Worm (Caenorhabditis elegans): ENCODE measurements around the gene R07D5.2.

DNA sequence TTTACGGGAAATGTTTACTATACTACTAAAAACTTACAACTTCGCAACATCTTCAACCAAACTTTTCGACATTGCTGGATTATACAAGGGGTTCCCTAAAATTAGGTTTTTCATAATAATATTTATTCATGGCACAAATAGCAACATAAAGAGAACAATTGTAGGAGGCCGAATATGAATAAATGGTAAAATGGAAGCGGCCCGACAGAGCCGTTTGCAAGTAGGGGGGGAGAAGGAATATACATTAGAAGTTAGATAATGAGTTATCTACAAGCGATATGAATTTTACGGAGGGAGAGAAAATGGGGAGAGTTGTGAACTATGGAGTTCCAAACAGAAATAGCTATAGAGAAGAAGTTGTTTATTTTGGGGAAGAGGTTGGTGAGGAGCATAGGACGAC lies 56.1 kb downstream of the R07D5.2 start, which contains the start of gene fbxa-96:
- TF ChIP-seq ref-2 (tag; optimal IDR thresholded peaks at IDR 0.05) = no peak
- no peak for TF ChIP-seq nhr-11 (tag; optimal IDR thresholded peaks at IDR 0.05)
- TF ChIP-seq eyg-1 (tag; optimal IDR thresholded peaks at IDR 0.05) = no peak
- no peak for TF ChIP-seq unc-42 (tag; optimal IDR thresholded peaks at IDR 0.05)
- TF ChIP-seq pax-1 (tag; optimal IDR thresholded peaks at IDR 0.05) = no peak
- no peak for TF ChIP-seq zip-5 (tag; optimal IDR thresholded peaks at IDR 0.05)
- TF ChIP-seq ceh-34 (tag; optimal IDR thresholded peaks at IDR 0.05) = no peak
- no peak for TF ChIP-seq F13H6.1 (tag; optimal IDR thresholded peaks at IDR 0.05)
- TF ChIP-seq tbx-7 (tag; optimal IDR thresholded peaks at IDR 0.05) = no peak
- no peak for TF ChIP-seq ceh-9 (tag; optimal IDR thresholded peaks at IDR 0.05)
- TF ChIP-seq hlh-30 (tag; optimal IDR thresholded peaks at IDR 0.05; ENCODE audit: insufficient read depth) = no peak
- TF ChIP-seq hlh-15 (tag; optimal IDR thresholded peaks at IDR 0.05) = no peak
- TF ChIP-seq ama-1 (optimal IDR thresholded peaks at IDR 0.05) = no peak

Measured in whole organism, late embryonic.